Fruit fly (Drosophila melanogaster) S2 (cell line): ENCODE results near the gene CG5255.

Source experiments
- CG8478 ChIP-seq: fragments of >200 bp; optimal IDR thresholded peaks from 2 replicates; lab custom pipeline; 2018
- CTCF ChIP-seq, 2 experiments: fragments of >200 bp; optimal IDR thresholded peaks; 2 replicates each; lab custom pipeline; 2018

DNA sequence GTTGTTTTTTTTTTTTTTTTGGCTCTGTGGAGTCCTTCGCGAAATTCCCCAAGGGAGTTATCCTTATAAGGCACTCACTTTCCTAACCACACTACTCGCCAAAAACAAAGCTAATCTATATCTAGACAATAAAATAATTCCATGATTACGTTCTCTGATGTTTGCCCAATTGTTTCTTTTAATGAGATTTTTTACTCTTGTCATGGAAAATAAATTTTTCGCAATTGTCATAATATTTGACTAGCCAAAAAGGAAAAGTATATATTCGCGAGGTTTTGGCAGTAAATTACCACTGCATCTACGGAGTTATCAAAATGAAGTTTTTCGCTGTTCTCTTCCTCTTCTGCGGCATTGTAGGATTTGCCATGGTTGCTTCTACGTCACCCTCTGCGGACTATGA is 17.5 kb upstream of the CG5255 start, which contains the start of gene CG34278:
- TF ChIP-seq CTCF (optimal IDR thresholded peaks at IDR 0.05; lab: Kevin White, UChicago) (no peak), CG8478 (lab: Kevin White, UChicago) (no peak)
